Fruit fly (Drosophila melanogaster): ENCODE results near the gene knk.
A peak's percentile ranks its signal among the peaks of the same experiment; 100 is the strongest.

knk gene

DNA sequence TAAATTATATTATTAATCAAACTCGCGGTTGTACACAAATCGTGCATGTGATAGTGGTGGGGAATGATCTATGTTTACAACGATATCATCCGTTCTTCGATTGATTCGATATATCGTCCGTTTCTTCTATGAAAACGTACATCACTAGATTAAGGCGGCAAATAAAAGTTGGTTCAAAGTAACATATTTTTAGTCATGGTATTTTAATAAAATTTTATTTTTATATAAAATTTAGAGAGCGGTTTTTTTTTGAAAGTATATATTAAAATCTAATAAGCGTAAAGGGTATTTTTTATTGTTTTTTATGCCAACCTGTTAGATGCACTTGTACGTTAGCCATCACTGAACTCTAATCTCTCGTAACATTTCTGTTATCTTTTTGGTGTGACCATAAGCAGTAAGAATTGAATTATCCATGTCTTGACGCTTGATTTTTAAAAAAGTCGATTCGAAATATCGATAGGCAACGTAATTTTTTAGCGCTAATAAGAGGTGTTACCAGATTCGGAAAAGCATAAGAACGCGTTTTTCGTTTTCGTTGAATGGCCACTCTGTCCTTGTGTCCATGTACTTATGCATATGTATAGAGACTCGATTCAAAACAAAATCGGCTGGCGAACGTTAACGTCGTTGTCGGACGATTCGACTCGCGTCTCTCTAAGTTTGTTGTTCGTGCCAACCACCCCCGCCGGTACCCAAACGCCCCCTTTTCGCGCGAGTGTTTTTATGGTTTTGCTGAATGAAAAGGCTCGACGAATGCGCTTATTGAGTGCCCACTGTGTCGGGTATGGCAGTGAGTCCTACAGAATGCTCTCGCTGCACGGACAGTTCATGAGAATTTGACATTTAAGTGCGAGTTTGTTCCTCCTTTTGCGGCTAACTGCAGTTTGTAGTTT, 18.9 kb upstream of the knk start, which contains the start of the genes TAF1B and Invadolysin:
TSS of gene TAF1B (minus strand) at position 82 of the 896 bp plus-strand sequence.
TSS of gene Invadolysin (plus strand) at position 566 of the 896 bp plus-strand sequence.
- TF ChIP-seq CG17801 (GFP tag; optimal IDR thresholded peaks at IDR 0.05; ENCODE audit: partially characterized antibody): peak; percentile 33

- no peak for TF ChIP-seq CG17801 (GFP tag; optimal IDR thresholded peaks at IDR 0.05; ENCODE audit: partially characterized antibody)
Observed at dm6 chr3R:10142770-10143169, 17.3 kb upstream of the knk start, which contains the start of gene CG42759. TSS of gene CG42759 (plus strand) at chr3R:10143070.

DNA sequence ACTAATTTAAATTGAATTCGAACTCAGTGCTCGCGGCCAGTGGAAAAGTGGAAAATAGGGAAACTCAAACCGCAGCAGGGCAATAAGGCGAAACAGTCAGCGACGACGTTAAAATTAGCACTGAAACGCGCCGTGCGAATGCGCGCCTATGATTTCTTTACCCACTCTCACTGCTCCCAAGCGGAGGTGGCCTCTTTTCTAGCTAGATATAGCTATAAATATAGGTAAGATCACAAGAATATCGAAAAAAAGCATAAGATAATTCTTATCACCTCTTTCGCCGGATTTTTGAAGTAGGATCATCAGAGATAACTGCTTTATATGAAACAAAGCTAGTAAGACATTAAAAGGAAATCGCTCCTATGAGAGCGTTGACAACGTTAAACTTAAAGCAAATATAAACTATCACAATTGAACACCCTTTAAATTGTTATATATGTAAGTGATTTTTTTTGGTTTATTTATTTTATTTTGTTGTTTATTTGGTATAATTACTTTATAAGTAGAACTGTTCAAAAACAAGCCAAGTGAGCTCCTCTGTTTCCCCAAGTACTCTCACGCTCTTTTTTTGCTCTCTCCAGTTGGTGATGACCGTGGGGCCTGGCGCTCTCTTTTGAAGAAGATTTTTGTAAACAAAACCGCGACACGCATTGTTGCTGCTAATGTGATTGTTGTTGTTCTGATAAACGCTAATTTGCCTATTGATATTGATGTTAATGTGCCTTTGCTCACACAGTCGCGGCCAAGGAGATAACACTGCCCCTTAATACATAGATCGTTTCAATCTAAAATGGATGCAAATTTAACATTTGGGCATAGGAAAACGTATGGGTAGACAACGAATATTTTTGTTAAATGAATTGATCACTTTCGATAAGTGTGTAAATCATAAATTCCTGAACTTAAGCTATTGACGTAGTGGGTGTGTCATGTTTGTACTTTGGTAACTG, 14.5 kb upstream of the knk start, which contains the start of gene tws:
TSS of gene tws (minus strand) at position 124 of the 950 bp plus-strand sequence.
- TF ChIP-seq CG17801 (GFP tag; optimal IDR thresholded peaks at IDR 0.05; ENCODE audit: partially characterized antibody): peak; percentile 66

- TF ChIP-seq CG17801 (GFP tag; optimal IDR thresholded peaks at IDR 0.05; ENCODE audit: partially characterized antibody): no peak
Observed at dm6 chr3R:10138900-10139299, 13.4 kb upstream of the knk start.

DNA sequence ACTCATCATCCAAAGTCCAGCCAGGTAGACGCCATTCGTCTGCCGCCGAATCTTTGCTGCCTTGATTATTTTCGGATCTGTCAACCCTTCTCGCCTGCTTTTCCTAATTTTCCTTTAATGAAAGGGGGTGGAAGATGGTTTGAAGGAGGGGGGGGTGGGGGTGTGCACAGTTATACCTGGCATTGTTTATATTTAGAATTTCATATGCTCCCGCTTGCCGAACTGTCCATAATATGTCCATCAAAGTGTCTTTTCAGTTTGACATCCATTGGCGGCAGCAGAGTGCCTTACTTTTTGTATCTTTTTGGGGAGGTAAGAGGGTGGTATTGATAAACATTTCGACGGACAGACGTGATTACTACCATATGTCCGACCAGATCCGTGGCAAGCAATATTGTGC, 12.3 kb upstream of the knk start:
- TF ChIP-seq CG17801 (GFP tag; optimal IDR thresholded peaks at IDR 0.05; ENCODE audit: partially characterized antibody): no peak

DNA sequence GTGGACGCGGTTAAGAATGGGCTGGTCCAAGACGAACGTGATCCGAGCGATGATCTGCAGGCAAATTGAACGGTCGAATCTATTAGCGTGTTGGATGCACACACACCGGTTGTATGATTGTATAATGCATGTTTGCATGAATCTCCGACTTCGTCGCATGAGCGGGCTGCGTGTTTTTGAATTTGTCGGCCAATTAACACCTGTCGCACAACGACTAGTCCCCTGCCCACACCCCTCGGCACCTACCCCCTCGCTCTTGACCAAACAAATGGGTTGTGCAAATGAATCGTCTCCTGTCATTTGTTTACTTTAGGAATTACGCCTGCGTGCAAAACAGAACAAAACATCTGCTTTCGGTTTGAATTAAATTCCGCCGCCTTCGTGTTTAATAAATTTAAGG, 9.5 kb upstream of the knk start:
- no peak for TF ChIP-seq CG17801 (GFP tag; optimal IDR thresholded peaks at IDR 0.05; ENCODE audit: partially characterized antibody)

DNA sequence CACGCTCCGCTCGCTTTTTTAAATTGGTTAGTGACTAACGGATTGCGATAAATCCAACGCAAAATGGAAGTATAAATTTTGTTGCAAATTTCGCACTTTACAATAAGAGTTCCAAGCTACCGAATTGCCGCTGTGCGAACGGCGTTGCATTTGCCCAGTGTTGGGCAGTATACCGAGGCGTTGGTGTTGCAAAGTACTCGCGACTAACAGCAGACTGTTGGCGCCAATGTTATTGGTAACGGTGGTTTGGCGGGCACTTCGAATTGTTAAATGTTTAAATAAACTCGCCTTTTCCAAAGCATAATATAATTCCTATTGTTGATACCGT, 8.8 kb upstream of the knk start:
- peak; percentile 36 for TF ChIP-seq CG17801 (GFP tag; optimal IDR thresholded peaks at IDR 0.05; ENCODE audit: partially characterized antibody)

- no peak for TF ChIP-seq CG17801 (GFP tag; optimal IDR thresholded peaks at IDR 0.05; ENCODE audit: partially characterized antibody)
Observed at dm6 chr3R:10133419-10134340, 8.2 kb upstream of the knk start.

dm6 chr3R:10132906-10133416, 7.5 kb upstream of the knk start:
- TF ChIP-seq CG17801 (GFP tag; optimal IDR thresholded peaks at IDR 0.05; ENCODE audit: partially characterized antibody): no peak

DNA sequence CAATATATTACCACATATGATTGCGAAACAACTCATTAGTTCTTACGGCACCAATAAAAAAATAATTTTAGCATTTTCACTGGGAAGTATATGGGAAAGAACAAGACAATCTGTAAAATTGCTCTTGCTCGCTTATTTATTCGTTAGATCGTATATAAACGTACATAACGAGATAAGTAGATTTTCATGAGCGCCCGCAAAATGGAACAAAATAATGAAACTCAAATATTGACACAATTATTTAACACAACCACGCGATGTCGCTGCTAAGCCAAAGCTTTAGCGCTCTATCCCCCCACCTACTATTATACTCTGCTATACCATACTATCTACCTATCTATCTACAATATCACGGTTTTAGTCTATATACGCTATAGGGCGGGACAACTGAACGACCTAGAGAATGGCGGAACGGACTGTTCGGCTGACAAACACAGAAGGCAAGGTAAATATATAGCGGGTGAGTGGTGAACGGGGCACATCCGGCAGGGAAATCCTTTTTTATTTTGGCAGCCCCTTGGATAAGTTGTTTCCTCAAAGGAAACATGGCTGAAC, 5.6 kb upstream of the knk start:
- no peak for TF ChIP-seq CG17801 (GFP tag; optimal IDR thresholded peaks at IDR 0.05; ENCODE audit: partially characterized antibody)

DNA sequence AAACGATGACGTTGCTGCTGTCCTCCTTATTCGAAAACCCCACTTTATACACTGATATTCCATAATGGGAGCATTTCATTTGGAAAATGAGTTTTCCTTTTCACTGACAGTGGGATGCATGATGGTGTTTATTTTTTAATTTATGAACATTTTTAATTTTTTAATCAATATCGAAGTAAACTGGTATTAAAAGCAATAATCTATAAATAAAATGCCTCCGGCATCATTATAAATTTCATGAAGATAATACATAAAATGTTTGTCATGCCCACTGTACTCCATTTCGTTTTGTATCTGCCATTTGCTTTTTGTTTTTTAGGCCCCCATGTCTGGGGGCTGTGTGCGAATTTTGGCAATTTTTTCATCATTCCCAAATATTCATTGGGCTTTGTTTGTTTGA, 4.6 kb upstream of the knk start:
- TF ChIP-seq CG17801 (GFP tag; optimal IDR thresholded peaks at IDR 0.05; ENCODE audit: partially characterized antibody): peak; percentile 54

DNA sequence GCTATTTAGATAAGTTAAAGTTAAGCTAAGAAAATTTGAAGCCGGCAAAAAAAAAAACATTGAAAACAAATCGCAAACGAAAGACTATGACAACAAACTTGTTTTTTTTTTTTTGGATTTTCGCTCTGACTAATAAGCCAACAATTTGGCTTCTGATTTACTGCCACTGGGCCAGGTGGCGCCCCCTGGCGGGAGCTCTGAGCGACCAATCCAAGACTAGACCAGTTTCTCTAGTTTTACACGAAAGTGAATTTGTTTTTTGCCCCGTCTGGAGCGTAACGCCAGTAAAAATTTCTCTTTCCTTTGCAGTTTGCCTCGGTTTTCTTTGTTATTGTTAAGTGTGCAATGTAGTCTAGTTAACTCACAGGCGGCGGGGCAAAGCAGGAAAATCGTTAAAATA, 700 bp downstream of the knk start:
- no peak for TF ChIP-seq CG17801 (GFP tag; optimal IDR thresholded peaks at IDR 0.05; ENCODE audit: partially characterized antibody)

- TF ChIP-seq CG17801 (GFP tag; optimal IDR thresholded peaks at IDR 0.05; ENCODE audit: partially characterized antibody): no peak
Observed at dm6 chr3R:10121266-10121904, 4.1 kb downstream of the knk start, which contains the start of the genes gammaSnap2 and ATPsynepsilonL. TSS of gene gammaSnap2 (minus strand) at chr3R:10121400. TSS of gene ATPsynepsilonL (plus strand) at chr3R:10121773.

All from ovary, adult (tissue).